Fruit fly (Drosophila melanogaster) whole organism, embryonic: Measurements from ENCODE around the gene CG7518.
A peak's percentile ranks its signal among the peaks of the same experiment; 100 is the strongest.

Experiments
- Blimp-1 ChIP-seq: fragments of 200-800 bp; sonication (Bioruptor generic); optimal IDR thresholded peaks from 3 replicates; lab custom pipeline; 2018; ENCODE audit warnings: missing biosample characterization, missing genetic modification characterization, mild to moderate bottlenecking, moderate library complexity, missing genetic modification reagents
- CG12155 ChIP-seq: fragments of 200-800 bp; sonication (Bioruptor generic); optimal IDR thresholded peaks from 3 replicates; lab custom pipeline; 2016; ENCODE audit warnings: missing biosample characterization, missing genetic modification characterization
- CG1233 ChIP-seq: fragments of 200-800 bp; sonication (Bioruptor generic); optimal IDR thresholded peaks from 4 replicates; lab custom pipeline; 2018; ENCODE audit warnings: missing biosample characterization, mild to moderate bottlenecking, missing genetic modification characterization
- CG15601 ChIP-seq: fragments of 200-800 bp; sonication (Bioruptor generic); optimal IDR thresholded peaks from 3 replicates; lab custom pipeline; 2019; ENCODE audit warnings: missing biosample characterization, mild to moderate bottlenecking, missing genetic modification characterization, moderate library complexity
- CG17361 ChIP-seq: fragments of 200-800 bp; sonication (Bioruptor generic); IDR thresholded peaks from 3 replicates; pipeline ENCODE4 v1.3.6; 2022; ENCODE audit warnings: missing biosample characterization, missing genetic modification characterization
- CG17385 ChIP-seq: fragments of 200-800 bp; sonication (Bioruptor generic); optimal IDR thresholded peaks from 3 replicates; lab custom pipeline; 2018; ENCODE audit warnings: missing biosample characterization, mild to moderate bottlenecking, missing genetic modification characterization
- CG2116 ChIP-seq: fragments of 200-800 bp; sonication (Bioruptor generic); optimal IDR thresholded peaks from 3 replicates; lab custom pipeline; 2018; ENCODE audit warnings: missing biosample characterization, mild to moderate bottlenecking, missing genetic modification characterization
- CG2875 ChIP-seq: fragments of 200-800 bp; sonication (Bioruptor generic); optimal IDR thresholded peaks from 2 replicates; lab custom pipeline; 2017; ENCODE audit warnings: missing biosample characterization, mild to moderate bottlenecking, missing genetic modification characterization, missing genetic modification reagents
- CG30403 ChIP-seq: fragments of 200-800 bp; sonication (Bioruptor generic); optimal IDR thresholded peaks from 3 replicates; lab custom pipeline; 2016; ENCODE audit warnings: missing biosample characterization, missing genetic modification characterization
- CG31365 ChIP-seq: fragments of 200-800 bp; sonication (Bioruptor generic); optimal IDR thresholded peaks from 2 replicates; lab custom pipeline; 2018; ENCODE audit warnings: missing biosample characterization, mild to moderate bottlenecking, missing genetic modification characterization
- CG32767 ChIP-seq: fragments of 200-800 bp; sonication (Bioruptor generic); IDR thresholded peaks from 2 replicates; pipeline ENCODE4 v1.3.6; 2022; ENCODE audit warnings: missing biosample characterization, missing genetic modification characterization
- CG5180 ChIP-seq: fragments of 200-800 bp; sonication (Bioruptor generic); optimal IDR thresholded peaks from 3 replicates; lab custom pipeline; 2017; ENCODE audit warnings: missing biosample characterization, missing genetic modification characterization, mild to moderate bottlenecking, moderate library complexity, missing genetic modification reagents
- CG8290 ChIP-seq, 3 experiments: fragments of 200-800 bp; sonication (Bioruptor generic); optimal IDR thresholded peaks; 2 replicates each; lab custom pipeline; 2016 to 2019; ENCODE audit warnings: missing biosample characterization in 3 of 3, missing genetic modification characterization in 3 of 3, mild to moderate bottlenecking in 2 of 3, moderate library complexity in 1 of 3
- Dbx ChIP-seq: fragments of 200-800 bp; sonication (Bioruptor generic); IDR thresholded peaks from 3 replicates; pipeline ENCODE4 v1.3.6; 2022; ENCODE audit warnings: missing biosample characterization, missing genetic modification characterization
- E2f1 ChIP-seq: fragments of 200-800 bp; sonication (Bioruptor generic); IDR thresholded peaks from 2 replicates; pipeline ENCODE4 v1.3.6; 2022; ENCODE audit warnings: missing biosample characterization, missing genetic modification characterization
- Ets97D ChIP-seq: fragments of 200-800 bp; sonication (Bioruptor generic); optimal IDR thresholded peaks from 3 replicates; lab custom pipeline; 2016; ENCODE audit warnings: missing biosample characterization, missing genetic modification characterization
- Fer3 ChIP-seq: fragments of 200-800 bp; sonication (Bioruptor generic); optimal IDR thresholded peaks from 2 replicates; lab custom pipeline; 2018; ENCODE audit warnings: missing biosample characterization, mild to moderate bottlenecking, missing genetic modification characterization, moderate library complexity
- H15 ChIP-seq: fragments of 200-800 bp; sonication (Bioruptor generic); IDR thresholded peaks from 3 replicates; pipeline ENCODE4 v1.3.6; 2022; ENCODE audit warnings: missing biosample characterization, missing genetic modification characterization
- Hand ChIP-seq: fragments of 200-800 bp; sonication (Bioruptor generic); optimal IDR thresholded peaks from 2 replicates; lab custom pipeline; 2017; ENCODE audit warnings: mild to moderate bottlenecking, missing biosample characterization, missing genetic modification reagents, missing genetic modification characterization
- Meics ChIP-seq: fragments of 200-800 bp; sonication (Bioruptor generic); optimal IDR thresholded peaks from 2 replicates; lab custom pipeline; 2017; ENCODE audit warnings: missing biosample characterization, mild to moderate bottlenecking, missing genetic modification characterization
- Scr ChIP-seq: fragments of 200-800 bp; sonication (Bioruptor generic); IDR thresholded peaks from 2 replicates; pipeline ENCODE4 v1.3.6; 2022; ENCODE audit warnings: missing biosample characterization, missing genetic modification characterization; ENCODE audit not compliant: partially characterized antibody
- Trl ChIP-seq, 3 experiments: fragments of >200 bp in 2 of 3; fragments of 200-800 bp in 1 of 3; sonication (Bioruptor generic) in 1 of 3; optimal IDR thresholded peaks; 2 replicates in 1 of 3; 3 replicates in 2 of 3; lab custom pipeline; 2016 to 2017; ENCODE audit warnings: missing biosample characterization in 1 of 3, missing genetic modification characterization in 1 of 3
- Xrp1 ChIP-seq: fragments of 200-800 bp; sonication (Bioruptor generic); IDR thresholded peaks from 2 replicates; pipeline ENCODE4 v1.3.6; 2022; ENCODE audit warnings: missing biosample characterization, missing genetic modification characterization
- abd-A ChIP-seq: fragments of 200-800 bp; sonication (Bioruptor generic); optimal IDR thresholded peaks from 3 replicates; lab custom pipeline; 2019; ENCODE audit warnings: missing biosample characterization, mild to moderate bottlenecking, missing genetic modification characterization, moderate library complexity
- chinmo ChIP-seq: fragments of 200-800 bp; sonication (Bioruptor generic); IDR thresholded peaks from 4 replicates; pipeline ENCODE4 v1.3.6; 2022; ENCODE audit warnings: missing biosample characterization, missing genetic modification characterization; ENCODE audit not compliant: partially characterized antibody
- chm ChIP-seq: fragments of 200-800 bp; sonication (Bioruptor generic); IDR thresholded peaks from 2 replicates; pipeline ENCODE4 v1.3.6; 2022; ENCODE audit warnings: missing biosample characterization, missing genetic modification characterization
- da ChIP-seq: fragments of 200-800 bp; sonication (Bioruptor generic); optimal IDR thresholded peaks from 2 replicates; lab custom pipeline; 2016; ENCODE audit warnings: missing biosample characterization, missing genetic modification characterization
- dati ChIP-seq: fragments of 200-800 bp; sonication (Bioruptor generic); IDR thresholded peaks from 2 replicates; pipeline ENCODE4 v1.3.6; 2022; ENCODE audit warnings: missing biosample characterization, missing genetic modification characterization
- eyg ChIP-seq: fragments of 200-800 bp; sonication (Bioruptor generic); optimal IDR thresholded peaks from 3 replicates; lab custom pipeline; 2016; ENCODE audit warnings: missing biosample characterization, missing genetic modification characterization
- gce ChIP-seq: fragments of 200-800 bp; sonication (Bioruptor generic); IDR thresholded peaks from 3 replicates; pipeline ENCODE4 v1.3.6; 2022; ENCODE audit warnings: missing biosample characterization, missing genetic modification characterization
- hbn ChIP-seq: fragments of 200-800 bp; sonication (Bioruptor generic); IDR thresholded peaks from 2 replicates; pipeline ENCODE4 v1.3.6; 2022; ENCODE audit warnings: missing biosample characterization, missing genetic modification characterization; ENCODE audit not compliant: partially characterized antibody
- hkb ChIP-seq, 2 experiments: fragments of 200-800 bp in 1 of 2; fragments of >200 bp in 1 of 2; sonication (Bioruptor generic) in 1 of 2; IDR thresholded peaks in 1 of 2; optimal IDR thresholded peaks in 1 of 2; 2 replicates each; pipeline versions ENCODE4 v1.3.6 to Lab custom; 2017 to 2022; ENCODE audit warnings: missing biosample characterization in 1 of 2, missing genetic modification characterization in 1 of 2
- jumu ChIP-seq: fragments of 200-800 bp; sonication (Bioruptor generic); optimal IDR thresholded peaks from 3 replicates; lab custom pipeline; 2016; ENCODE audit warnings: missing biosample characterization, missing genetic modification characterization
- ken ChIP-seq: fragments of 200-800 bp; sonication (Bioruptor generic); IDR thresholded peaks from 3 replicates; pipeline ENCODE4 v1.3.6; 2022; ENCODE audit warnings: missing biosample characterization, missing genetic modification characterization
- lilli ChIP-seq: fragments of 200-800 bp; sonication (Bioruptor generic); optimal IDR thresholded peaks from 3 replicates; lab custom pipeline; 2016; ENCODE audit warnings: missing biosample characterization, missing genetic modification characterization
- lov ChIP-seq, 2 experiments: fragments of 200-800 bp in 1 of 2; fragments of >200 bp in 1 of 2; sonication (Bioruptor generic) in 1 of 2; IDR thresholded peaks in 1 of 2; optimal IDR thresholded peaks in 1 of 2; 2 replicates in 1 of 2; 3 replicates in 1 of 2; pipeline versions ENCODE4 v1.3.6 to Lab custom; 2017 to 2022; ENCODE audit warnings: missing biosample characterization in 1 of 2, missing genetic modification characterization in 1 of 2
- nerfin-1 ChIP-seq: fragments of 200-800 bp; sonication (Bioruptor generic); optimal IDR thresholded peaks from 3 replicates; lab custom pipeline; 2019; ENCODE audit warnings: missing biosample characterization, mild to moderate bottlenecking, missing genetic modification characterization, moderate library complexity
- odd ChIP-seq: fragments of 200-800 bp; sonication (Bioruptor generic); optimal IDR thresholded peaks from 2 replicates; lab custom pipeline; 2017; ENCODE audit warnings: missing biosample characterization, mild to moderate bottlenecking, missing genetic modification characterization
- sd ChIP-seq: fragments of 200-800 bp; sonication (Bioruptor generic); optimal IDR thresholded peaks from 3 replicates; lab custom pipeline; 2018; ENCODE audit warnings: missing biosample characterization, mild to moderate bottlenecking, missing genetic modification characterization, moderate library complexity
- sisA ChIP-seq: fragments of 200-800 bp; sonication (Bioruptor generic); IDR thresholded peaks from 2 replicates; pipeline ENCODE4 v1.3.6; 2022; ENCODE audit warnings: missing biosample characterization, missing genetic modification characterization
- slp2 ChIP-seq: fragments of 200-800 bp; sonication (Bioruptor generic); optimal IDR thresholded peaks from 2 replicates; lab custom pipeline; 2016; ENCODE audit warnings: missing biosample characterization, missing genetic modification characterization
- stc ChIP-seq: fragments of 200-800 bp; sonication (Bioruptor generic); IDR thresholded peaks from 2 replicates; pipeline ENCODE4 v1.3.6; 2022; ENCODE audit warnings: missing biosample characterization, missing genetic modification characterization
- tgo ChIP-seq: fragments of 200-800 bp; sonication (Bioruptor generic); IDR thresholded peaks from 3 replicates; pipeline ENCODE4 v1.3.6; 2022; ENCODE audit warnings: missing biosample characterization, missing genetic modification characterization
- tin ChIP-seq: fragments of 200-800 bp; sonication (Bioruptor generic); optimal IDR thresholded peaks from 3 replicates; lab custom pipeline; 2016; ENCODE audit warnings: missing biosample characterization, missing genetic modification characterization
- vfl ChIP-seq: fragments of 200-800 bp; sonication (Bioruptor generic); optimal IDR thresholded peaks from 2 replicates; lab custom pipeline; 2016; ENCODE audit warnings: missing biosample characterization, missing genetic modification characterization
- vnd ChIP-seq: fragments of 200-800 bp; sonication (Bioruptor generic); IDR thresholded peaks from 3 replicates; pipeline ENCODE4 v1.3.6; 2022; ENCODE audit warnings: missing biosample characterization, missing genetic modification characterization; ENCODE audit not compliant: partially characterized antibody
- zfh1 ChIP-seq: fragments of 200-800 bp; sonication (Bioruptor generic); IDR thresholded peaks from 3 replicates; pipeline ENCODE4 v1.3.6; 2022; ENCODE audit warnings: missing biosample characterization, missing genetic modification characterization

CG7518 gene

DNA sequence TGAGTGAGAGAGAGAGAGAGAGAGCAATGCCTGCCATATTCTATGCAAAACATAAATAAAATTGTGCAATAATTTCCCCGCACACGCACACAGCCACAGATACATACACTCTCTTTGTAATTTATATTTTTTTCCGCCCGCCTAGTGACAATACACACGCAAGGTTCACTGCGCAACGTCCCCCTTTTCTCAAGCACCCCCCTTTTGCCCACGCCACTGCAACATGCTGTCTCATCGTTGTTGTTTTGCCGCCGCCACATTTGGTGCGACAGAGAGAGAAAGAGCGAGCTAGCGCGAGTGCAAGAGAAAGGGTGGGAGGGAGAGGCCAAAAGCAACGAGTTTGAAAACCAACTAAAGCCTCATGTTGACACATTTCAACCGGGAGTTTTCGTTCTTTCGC is 14.5 kb downstream of the CG7518 start (continued):
- peak; percentile 51 to 75 for TF ChIP-seq Trl (optimal IDR thresholded peaks at IDR 0.05; lab: Kevin White, UChicago)
- peak; percentile 16 for TF ChIP-seq Trl (GFP tag; optimal IDR thresholded peaks at IDR 0.05; lab: Kevin White, UChicago)
- TF ChIP-seq vfl (GFP tag; lab: Kevin White, UChicago), result peak; percentile 60
- TF ChIP-seq Hand (GFP tag; lab: Kevin White, UChicago), result peak; percentile 50
- TF ChIP-seq Ets97D (GFP tag; lab: Kevin White, UChicago), result peak; percentile 29
- TF ChIP-seq eyg (GFP tag; lab: Kevin White, UChicago), result peak; percentile 66
- TF ChIP-seq sisA, result peak; percentile 74
- peak; percentile 37; the same call in 1 of the 2 replicates for TF ChIP-seq dati (GFP tag; lab: Robert Waterston, UW)
- peak; percentile 41 for TF ChIP-seq CG17385 (GFP tag; lab: Kevin White, UChicago)
- peak; percentile 41; the same call in 1 of the 2 replicates for TF ChIP-seq stc (GFP tag; lab: Robert Waterston, UW)
- peak; percentile 80 for TF ChIP-seq ken
- no peak for TF ChIP-seq CG31365 (tag; lab: Kevin White, UChicago)
- TF ChIP-seq hbn (GFP tag; lab: Robert Waterston, UW), result no peak
- TF ChIP-seq odd (GFP tag; lab: Kevin White, UChicago), result peak; percentile 7
- TF ChIP-seq vnd (GFP tag; lab: Robert Waterston, UW), result no peak
- peak; percentile 39 for TF ChIP-seq nerfin-1
- no peak for TF ChIP-seq CG15601 (tag; lab: Kevin White, UChicago)
- TF ChIP-seq tin (GFP tag; lab: Kevin White, UChicago), result peak; percentile 63
- peak; percentile 57 for TF ChIP-seq abd-A (tag; lab: Kevin White, UChicago)
- peak; percentile 55; the same call in 2 of the 3 replicates for TF ChIP-seq tgo (GFP tag; lab: Robert Waterston, UW)
- peak; percentile 58 for TF ChIP-seq E2f1

DNA sequence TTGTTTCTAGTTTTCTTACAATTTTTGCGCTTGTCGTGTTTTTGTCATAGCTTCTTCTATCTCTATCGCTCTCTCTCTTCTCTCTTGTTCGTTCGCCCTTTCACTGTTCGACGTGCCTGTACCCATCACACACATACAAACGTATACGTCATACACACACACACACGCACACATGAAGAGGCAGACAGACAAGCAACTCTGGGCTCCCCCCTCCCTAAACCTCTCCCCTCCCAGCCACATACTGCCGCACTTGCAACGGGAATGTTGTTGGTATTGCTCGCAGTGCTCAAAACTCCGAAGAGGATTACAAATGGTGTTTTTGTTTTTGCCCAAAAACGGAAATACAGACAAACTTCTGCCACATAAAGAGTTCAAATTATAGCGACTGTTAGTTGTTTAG is 15.1 kb downstream of the CG7518 start:
- no peak for TF ChIP-seq Fer3
- no peak for TF ChIP-seq Meics
- TF ChIP-seq CG32767 (GFP tag; lab: Robert Waterston, UW), result peak; percentile 58; the same call in 1 of the 2 replicates
- TF ChIP-seq zfh1 (GFP tag; lab: Robert Waterston, UW), result no peak
- peak; percentile 4; the same call in 1 of the 4 replicates for TF ChIP-seq chinmo (GFP tag; lab: Robert Waterston, UW)
- no peak for TF ChIP-seq CG8290 (GFP tag; optimal IDR thresholded peaks at IDR 0.05; lab: Kevin White, UChicago)
- TF ChIP-seq CG8290 (tag; optimal IDR thresholded peaks at IDR 0.05; lab: Kevin White, UChicago), result peak in 1 of 2 experiments; percentile 3
- TF ChIP-seq CG1233, result no peak
- TF ChIP-seq jumu, result no peak
- TF ChIP-seq sd, result peak; percentile 43
- peak; percentile 67 for TF ChIP-seq chm
- TF ChIP-seq da, result no peak
- no peak for TF ChIP-seq CG2875
- peak; percentile 25; the same call in 1 of the 3 replicates for TF ChIP-seq gce (GFP tag; lab: Robert Waterston, UW)
- no peak for TF ChIP-seq E2f1
- TF ChIP-seq lov (optimal IDR thresholded peaks at IDR 0.05; lab: Kevin White, UChicago), result no peak
- TF ChIP-seq lov (GFP tag; IDR thresholded peaks at IDR 0.05; lab: Robert Waterston, UW), result no peak
- no peak for TF ChIP-seq lilli (GFP tag; lab: Kevin White, UChicago)
- no peak for TF ChIP-seq CG17361 (GFP tag; lab: Robert Waterston, UW)
- TF ChIP-seq H15 (GFP tag; lab: Robert Waterston, UW), result 0 out of 3 replicates have a peak, but pooled peaks have one; percentile 24
- TF ChIP-seq Dbx (GFP tag; lab: Robert Waterston, UW), result 0 out of 3 replicates have a peak, but pooled peaks have one; percentile 39
- TF ChIP-seq Blimp-1 (GFP tag; lab: Kevin White, UChicago), result peak; percentile 48
- peak; percentile 72 for TF ChIP-seq CG2116 (GFP tag; lab: Kevin White, UChicago)
- TF ChIP-seq Xrp1 (GFP tag; lab: Robert Waterston, UW), result no peak
- TF ChIP-seq hkb (optimal IDR thresholded peaks at IDR 0.05; lab: Kevin White, UChicago), result no peak
- 0 out of 2 replicates have a peak, but pooled peaks have one; percentile 9 for TF ChIP-seq hkb (GFP tag; IDR thresholded peaks at IDR 0.05; lab: Robert Waterston, UW)
- no peak for TF ChIP-seq CG30403
- peak; percentile 22; the same call in 1 of the 2 replicates for TF ChIP-seq Scr (GFP tag; lab: Robert Waterston, UW)
- TF ChIP-seq CG12155 (GFP tag; lab: Kevin White, UChicago), result no peak
- TF ChIP-seq CG17385 (GFP tag; lab: Kevin White, UChicago), result peak; percentile 3
- TF ChIP-seq slp2 (GFP tag; lab: Kevin White, UChicago), result no peak
- TF ChIP-seq CG5180, result peak; percentile 18
